7 worm cellular contexts compared by ENCODE assay signal in the genomic region with DNA sequence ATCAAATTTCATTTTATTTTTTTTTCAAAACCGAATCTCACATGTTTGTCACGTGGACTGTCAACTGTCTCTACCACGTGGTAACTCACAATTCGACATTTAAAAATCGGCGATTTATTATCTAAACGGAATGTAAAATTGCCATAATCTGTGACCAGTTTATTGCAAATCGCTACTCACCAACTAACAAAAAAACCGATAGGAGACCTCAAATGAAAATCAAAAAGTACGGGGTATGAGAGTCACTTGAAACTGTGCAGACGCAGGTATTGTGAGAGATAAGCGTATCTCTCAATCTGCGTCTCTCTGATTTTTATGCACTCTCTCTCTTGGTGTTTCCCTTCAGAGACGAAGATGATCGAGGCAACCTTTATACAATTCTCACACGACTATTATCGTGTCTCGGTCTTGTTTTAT.
A peak's percentile ranks its signal among the peaks of the same experiment; 100 is the strongest.
TF ChIP-seq lines count a peak whose summit lies in the region.

No protein-coding gene starts in this region.

TF ChIP-seq in whole organism, L1 larva, 84 proteins besides CTCF, POLR2A, EP300 and RAD21 (continues in another document):
- TF ChIP-seq fkh-8 (tag; optimal IDR thresholded peaks at IDR 0.05; lab: Kevin White, UChicago), result no peak
- TF ChIP-seq efl-1 (optimal IDR thresholded peaks at IDR 0.05; lab: Kevin White, UChicago), result peak; percentile 27 to 56
- TF ChIP-seq efl-1 (GFP tag; optimal IDR thresholded peaks at IDR 0.05 in 1 of 2; lab: Kevin White, UChicago), result peak; percentile 22 to 91
- peak; percentile 79 for TF ChIP-seq blmp-1 (tag; optimal IDR thresholded peaks at IDR 0.05; lab: Kevin White, UChicago)
- peak; percentile 28 to 74 for TF ChIP-seq lin-35 (GFP tag; optimal IDR thresholded peaks at IDR 0.05; lab: Kevin White, UChicago)
- TF ChIP-seq jun-1 (tag; optimal IDR thresholded peaks at IDR 0.05; lab: Kevin White, UChicago), result peak; percentile 28
- peak; percentile 70 for TF ChIP-seq nhr-47 (tag; optimal IDR thresholded peaks at IDR 0.05; lab: Kevin White, UChicago)
- TF ChIP-seq mep-1 (tag; optimal IDR thresholded peaks at IDR 0.05; lab: Kevin White, UChicago), result peak; percentile 65
- no peak for TF ChIP-seq ceh-8 (GFP tag; optimal IDR thresholded peaks at IDR 0.05; lab: Kevin White, UChicago)
- TF ChIP-seq nhr-71 (tag; optimal IDR thresholded peaks at IDR 0.05; lab: Kevin White, UChicago), result peak; percentile 91
- TF ChIP-seq zag-1 (tag; optimal IDR thresholded peaks at IDR 0.05; lab: Kevin White, UChicago), result no peak
- peak; percentile 83 for TF ChIP-seq nhr-90 (tag; optimal IDR thresholded peaks at IDR 0.05; lab: Kevin White, UChicago; ENCODE audit: poor library complexity)

TF ChIP-seq in whole organism, L2 larva, 48 proteins besides CTCF, POLR2A, EP300 and RAD21 (continues in another document):
- TF ChIP-seq nhr-6 (tag; optimal IDR thresholded peaks at IDR 0.05; lab: Kevin White, UChicago), result peak; percentile 73
- TF ChIP-seq nhr-21 (tag; optimal IDR thresholded peaks at IDR 0.05; lab: Kevin White, UChicago), result peak; percentile 67
- no peak for TF ChIP-seq mbf-1 (tag; optimal IDR thresholded peaks at IDR 0.05; lab: Kevin White, UChicago)
- peak; percentile 81 for TF ChIP-seq nhr-129 (tag; optimal IDR thresholded peaks at IDR 0.05; lab: Kevin White, UChicago)
- peak; percentile 24 for TF ChIP-seq Y55F3AM.14 (GFP tag; optimal IDR thresholded peaks at IDR 0.05; lab: Kevin White, UChicago)
- TF ChIP-seq gmeb-1 (tag; optimal IDR thresholded peaks at IDR 0.05; lab: Kevin White, UChicago), result peak; percentile 78
- peak; percentile 13 for TF ChIP-seq nhr-11 (tag; optimal IDR thresholded peaks at IDR 0.05; lab: Kevin White, UChicago)
- peak in 1 of 2 experiments; percentile 48 for TF ChIP-seq lsy-2 (tag; optimal IDR thresholded peaks at IDR 0.05; lab: Kevin White, UChicago)
- TF ChIP-seq C34F6.9 (tag; optimal IDR thresholded peaks at IDR 0.05; lab: Kevin White, UChicago), result peak; percentile 62
- no peak for TF ChIP-seq elt-1 (tag; optimal IDR thresholded peaks at IDR 0.05; lab: Kevin White, UChicago)
- TF ChIP-seq blmp-1 (tag; optimal IDR thresholded peaks at IDR 0.05; lab: Kevin White, UChicago; ENCODE audit: insufficient read depth), result peak; percentile 59
- peak; percentile 29 for TF ChIP-seq lin-13 (GFP tag; optimal IDR thresholded peaks at IDR 0.05; lab: Kevin White, UChicago)

TF ChIP-seq in whole organism, L3 larva, 47 proteins besides CTCF, POLR2A, EP300 and RAD21 (continues in another document):
- TF ChIP-seq nhr-12 (tag; optimal IDR thresholded peaks at IDR 0.05; lab: Kevin White, UChicago) (no peak), ceh-16 (tag; optimal IDR thresholded peaks at IDR 0.05; lab: Kevin White, UChicago) (no peak), lsy-12 (tag; optimal IDR thresholded peaks at IDR 0.05; lab: Kevin White, UChicago) (peak; percentile 57), zag-1 (tag; optimal IDR thresholded peaks at IDR 0.05; lab: Kevin White, UChicago) (no peak), sea-2 (GFP tag; optimal IDR thresholded peaks at IDR 0.05; lab: Kevin White, UChicago) (no peak), nhr-67 (tag; optimal IDR thresholded peaks at IDR 0.05; lab: Kevin White, UChicago) (no peak), pqm-1 (tag; optimal IDR thresholded peaks at IDR 0.05; lab: Kevin White, UChicago) (peak; percentile 92), nhr-77 (tag; optimal IDR thresholded peaks at IDR 0.05; lab: Kevin White, UChicago) (no peak), elt-1 (tag; optimal IDR thresholded peaks at IDR 0.05; lab: Kevin White, UChicago) (peak; percentile 67), ama-1 (optimal IDR thresholded peaks at IDR 0.05; lab: Kevin White, UChicago) (no peak), egl-27 (tag; optimal IDR thresholded peaks at IDR 0.05; lab: Kevin White, UChicago) (no peak), unc-39 (tag; optimal IDR thresholded peaks at IDR 0.05; lab: Kevin White, UChicago) (no peak), nhr-23 (tag; optimal IDR thresholded peaks at IDR 0.05; lab: Kevin White, UChicago) (peak; percentile 69)

TF ChIP-seq in whole organism, L4 larva, 104 proteins besides CTCF, POLR2A, EP300 and RAD21 (continues in another document):
- TF ChIP-seq lin-15B (tag; optimal IDR thresholded peaks at IDR 0.05; lab: Kevin White, UChicago) (no peak), ztf-7 (tag; optimal IDR thresholded peaks at IDR 0.05; lab: Kevin White, UChicago) (peak; percentile 28), aly-2 (tag; optimal IDR thresholded peaks at IDR 0.05; lab: Kevin White, UChicago) (no peak), Y48G9A.11 (GFP tag; IDR thresholded peaks at IDR 0.05; lab: Robert Waterston, UW) (no peak), mes-2 (tag; optimal IDR thresholded peaks at IDR 0.05; lab: Kevin White, UChicago; ENCODE audit: poor library complexity, severe bottlenecking) (peak; percentile 45), egl-43 (GFP tag; IDR thresholded peaks at IDR 0.05; lab: Robert Waterston, UW) (0 out of 2 replicates have a peak, but pooled peaks have one; percentile 39), mdt-29 (GFP tag; IDR thresholded peaks at IDR 0.05; lab: Robert Waterston, UW) (0 out of 2 replicates have a peak, but pooled peaks have one; percentile 23), ceh-32 (tag; optimal IDR thresholded peaks at IDR 0.05; lab: Kevin White, UChicago; ENCODE audit: poor library complexity) (no peak), madf-5 (GFP tag; IDR thresholded peaks at IDR 0.05; lab: Robert Waterston, UW) (no peak), lin-1 (GFP tag; IDR thresholded peaks at IDR 0.05; lab: Robert Waterston, UW) (no peak; the same call in 1 of the 2 replicates), snpc-4 (tag; optimal IDR thresholded peaks at IDR 0.05; lab: Kevin White, UChicago) (no peak), duxl-1 (tag; optimal IDR thresholded peaks at IDR 0.05; lab: Kevin White, UChicago; ENCODE audit: poor library complexity) (no peak)

TF ChIP-seq in whole organism, late embryonic, 69 proteins besides CTCF, POLR2A, EP300 and RAD21 (continues in another document):
- TF ChIP-seq hlh-30 (tag; optimal IDR thresholded peaks at IDR 0.05; lab: Kevin White, UChicago; ENCODE audit: insufficient read depth), result no peak
- TF ChIP-seq hlh-6 (tag; optimal IDR thresholded peaks at IDR 0.05; lab: Kevin White, UChicago), result no peak
- no peak for TF ChIP-seq K09A11.1 (tag; optimal IDR thresholded peaks at IDR 0.05; lab: Kevin White, UChicago; ENCODE audit: insufficient read depth)
- TF ChIP-seq zip-5 (tag; optimal IDR thresholded peaks at IDR 0.05; lab: Kevin White, UChicago), result no peak
- no peak for TF ChIP-seq ceh-34 (tag; optimal IDR thresholded peaks at IDR 0.05; lab: Kevin White, UChicago)
- peak; percentile 62 for TF ChIP-seq elt-2 (tag; optimal IDR thresholded peaks at IDR 0.05; lab: Kevin White, UChicago)
- TF ChIP-seq ceh-18 (tag; optimal IDR thresholded peaks at IDR 0.05; lab: Kevin White, UChicago), result peak; percentile 1
- TF ChIP-seq ceh-24 (tag; optimal IDR thresholded peaks at IDR 0.05; lab: Kevin White, UChicago), result no peak
- peak; percentile 27 for TF ChIP-seq dve-1 (tag; optimal IDR thresholded peaks at IDR 0.05; lab: Kevin White, UChicago)
- no peak for TF ChIP-seq tbx-7 (tag; optimal IDR thresholded peaks at IDR 0.05; lab: Kevin White, UChicago)
- no peak for TF ChIP-seq pat-9 (tag; optimal IDR thresholded peaks at IDR 0.05; lab: Kevin White, UChicago)
- TF ChIP-seq syd-9 (tag; optimal IDR thresholded peaks at IDR 0.05; lab: Kevin White, UChicago), result no peak
- peak; percentile 30 for TF ChIP-seq pqm-1 (tag; optimal IDR thresholded peaks at IDR 0.05; lab: Kevin White, UChicago)
- TF ChIP-seq unc-55 (GFP tag; optimal IDR thresholded peaks at IDR 0.05; lab: Kevin White, UChicago), result peak; percentile 13

TF ChIP-seq in whole organism, mixed stage, embryonic, 35 proteins besides CTCF, POLR2A, EP300 and RAD21:
- peak; percentile 16 for TF ChIP-seq unc-62 (GFP tag; optimal IDR thresholded peaks at IDR 0.05; lab: Kevin White, UChicago)
- no peak for TF ChIP-seq drap-1 (GFP tag; optimal IDR thresholded peaks at IDR 0.05; lab: Kevin White, UChicago)
- peak; percentile 69 for TF ChIP-seq elt-3 (tag; optimal IDR thresholded peaks at IDR 0.05; lab: Kevin White, UChicago)
- TF ChIP-seq nhr-12 (tag; optimal IDR thresholded peaks at IDR 0.05; lab: Kevin White, UChicago), result no peak
- TF ChIP-seq tbx-8 (GFP tag; optimal IDR thresholded peaks at IDR 0.05; lab: Kevin White, UChicago), result no peak
- TF ChIP-seq sptf-1 (tag; optimal IDR thresholded peaks at IDR 0.05; lab: Kevin White, UChicago), result no peak
- TF ChIP-seq unc-120 (tag; optimal IDR thresholded peaks at IDR 0.05; lab: Kevin White, UChicago; ENCODE audit: poor library complexity, severe bottlenecking), result peak; percentile 1
- TF ChIP-seq ceh-43 (GFP tag; optimal IDR thresholded peaks at IDR 0.05; lab: Kevin White, UChicago), result no peak
- no peak for TF ChIP-seq unc-39 (tag; optimal IDR thresholded peaks at IDR 0.05; lab: Kevin White, UChicago)

TF ChIP-seq in whole organism, young adult, 124 proteins besides CTCF, POLR2A, EP300 and RAD21 (continues in another document):
- no peak for TF ChIP-seq K12H6.12 (tag; optimal IDR thresholded peaks at IDR 0.05; lab: Kevin White, UChicago)
- peak; percentile 54 for TF ChIP-seq atf-7 (tag; optimal IDR thresholded peaks at IDR 0.05; lab: Kevin White, UChicago)
- TF ChIP-seq hmg-20 (GFP tag; IDR thresholded peaks at IDR 0.05; lab: Robert Waterston, UW), result no peak
- no peak for TF ChIP-seq F52B5.7 (tag; optimal IDR thresholded peaks at IDR 0.05; lab: Kevin White, UChicago)
- TF ChIP-seq B0336.3 (GFP tag; IDR thresholded peaks at IDR 0.05; lab: Robert Waterston, UW), result peak; percentile 48; the same call in 1 of the 2 replicates
- no peak for TF ChIP-seq pha-4 (tag; optimal IDR thresholded peaks at IDR 0.05; lab: Kevin White, UChicago)
- TF ChIP-seq efl-1 (GFP tag; optimal IDR thresholded peaks at IDR 0.05; lab: Kevin White, UChicago), result no peak
- TF ChIP-seq let-526 (GFP tag; IDR thresholded peaks at IDR 0.05; lab: Robert Waterston, UW), result peak; percentile 6; the same call in 1 of the 2 replicates
- TF ChIP-seq K11D2.4 (GFP tag; IDR thresholded peaks at IDR 0.05; lab: Robert Waterston, UW), result peak; percentile 39; the same call in 1 of the 2 replicates
- TF ChIP-seq dox-1 (GFP tag; IDR thresholded peaks at IDR 0.05; lab: Robert Waterston, UW), result peak; percentile 49; the same call in 1 of the 2 replicates
- peak; percentile 70; the same call in 1 of the 2 replicates for TF ChIP-seq hmg-1.2 (GFP tag; IDR thresholded peaks at IDR 0.05; lab: Robert Waterston, UW)
- peak; percentile 84 for TF ChIP-seq nhr-80 (tag; optimal IDR thresholded peaks at IDR 0.05; lab: Kevin White, UChicago)
- TF ChIP-seq ztf-22 (GFP tag; optimal IDR thresholded peaks at IDR 0.05; lab: Kevin White, UChicago), result peak; percentile 75
- 0 out of 2 replicates have a peak, but pooled peaks have one; percentile 36 for TF ChIP-seq C06A6.2 (GFP tag; conservative IDR thresholded peaks at IDR 0.05; lab: Robert Waterston, UW)
- TF ChIP-seq F39B2.1 (GFP tag; IDR thresholded peaks at IDR 0.05; lab: Robert Waterston, UW), result no peak
- TF ChIP-seq egrh-3 (GFP tag; IDR thresholded peaks at IDR 0.05; lab: Robert Waterston, UW), result no peak
- TF ChIP-seq madf-6 (GFP tag; IDR thresholded peaks at IDR 0.05; lab: Robert Waterston, UW), result no peak
- TF ChIP-seq Y95B8A.8 (GFP tag; IDR thresholded peaks at IDR 0.05; lab: Robert Waterston, UW), result no peak
- TF ChIP-seq snpc-1.3 (tag; optimal IDR thresholded peaks at IDR 0.05; lab: Kevin White, UChicago; ENCODE audit: insufficient read depth), result no peak
- TF ChIP-seq madf-3 (GFP tag; IDR thresholded peaks at IDR 0.05; lab: Robert Waterston, UW), result no peak
